Worm (Caenorhabditis elegans): ENCODE results near the gene K12D12.5.

DNA sequence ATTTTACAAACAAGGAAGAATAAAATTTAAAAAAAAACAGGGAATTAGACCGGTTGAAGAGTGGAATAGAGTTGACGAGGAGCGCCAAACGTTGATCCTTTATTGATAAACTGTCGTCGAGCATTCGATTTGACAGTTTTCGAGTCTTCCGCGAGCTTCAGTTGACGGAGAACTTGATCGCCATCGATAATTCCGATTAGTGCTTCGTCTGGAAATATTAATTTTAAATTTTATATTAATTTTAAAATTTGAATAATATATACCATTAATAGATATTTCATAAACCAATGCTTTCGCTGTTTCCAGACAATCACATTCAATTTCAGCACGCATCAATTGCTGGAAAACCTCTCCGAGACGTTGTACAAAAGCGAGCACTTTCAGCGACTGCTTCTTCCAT is 4.8 kb downstream of the K12D12.5 start, which contains the start of gene K12D12.4:
- no peak for TF ChIP-seq snpc-4 (tag; optimal IDR thresholded peaks at IDR 0.05)
- TF ChIP-seq unc-120 (tag; optimal IDR thresholded peaks at IDR 0.05; ENCODE audit: poor library complexity, severe bottlenecking): no peak

All from whole organism, mixed stage, embryonic.